Worm (Caenorhabditis elegans) whole organism, L1 larva: ENCODE results near the gene C36H8.1.

Experiments used
- elt-3 ChIP-seq, 6 experiments: fragments of 150-350 bp in 1 of 6; sonication (generic microtip); optimal IDR thresholded peaks; 2 replicates each; lab custom pipeline; 2017 to 2018; ENCODE audit warnings: missing biosample characterization in 6 of 6, missing genetic modification characterization in 6 of 6, inconsistent platforms in 1 of 6
- fkh-10 ChIP-seq: sonication (generic microtip); optimal IDR thresholded peaks from 2 replicates; lab custom pipeline; 2017; ENCODE audit warnings: missing biosample characterization, missing genetic modification reagents, missing genetic modification characterization
- hlh-17 ChIP-seq: fragments of 200-800 bp; sonication (Bioruptor generic); optimal IDR thresholded peaks from 2 replicates; lab custom pipeline; 2018; ENCODE audit warnings: missing genetic modification characterization, mild to moderate bottlenecking, missing compliant biosample characterization, moderate library complexity, borderline replicate concordance
- hpl-2 ChIP-seq: fragments of 150-350 bp; optimal IDR thresholded peaks from 2 replicates; lab custom pipeline; 2014; ENCODE audit warnings: missing biosample characterization, missing genetic modification reagents, missing genetic modification characterization
- lin-13 ChIP-seq: fragments of 150-350 bp; optimal IDR thresholded peaks from 2 replicates; lab custom pipeline; 2014; ENCODE audit warnings: missing biosample characterization, missing genetic modification reagents, missing genetic modification characterization
- lin-15B ChIP-seq: fragments of 150-350 bp; sonication (generic microtip); optimal IDR thresholded peaks from 3 replicates; lab custom pipeline; 2014; ENCODE audit warnings: missing biosample characterization, missing genetic modification characterization
- nhr-28 ChIP-seq: fragments of 150-350 bp; optimal IDR thresholded peaks from 2 replicates; lab custom pipeline; 2014; ENCODE audit warnings: missing biosample characterization, missing genetic modification characterization
- nhr-76 ChIP-seq: sonication (generic microtip); optimal IDR thresholded peaks from 2 replicates; lab custom pipeline; 2017; ENCODE audit warnings: missing biosample characterization, missing genetic modification characterization
- nhr-77 ChIP-seq: fragments of 150-350 bp; optimal IDR thresholded peaks from 2 replicates; lab custom pipeline; 2014; ENCODE audit warnings: missing biosample characterization, missing genetic modification characterization
- pax-3 ChIP-seq: fragments of 200-800 bp; sonication (Bioruptor generic); optimal IDR thresholded peaks from 2 replicates; lab custom pipeline; 2018; ENCODE audit warnings: mild to moderate bottlenecking, missing genetic modification characterization, moderate library complexity, missing compliant biosample characterization
- snpc-4 ChIP-seq: fragments of 150-350 bp; optimal IDR thresholded peaks from 2 replicates; lab custom pipeline; 2014; ENCODE audit warnings: missing biosample characterization, missing genetic modification characterization
- unc-62 ChIP-seq: fragments of 150-350 bp; optimal IDR thresholded peaks from 2 replicates; lab custom pipeline; 2014; ENCODE audit warnings: missing biosample characterization, missing genetic modification reagents, missing genetic modification characterization

ce11 chrIV:12762782-12763181, 18.2 kb upstream of the C36H8.1 start:
- TF ChIP-seq nhr-28 (tag; lab: Kevin White, UChicago) (no peak), nhr-77 (tag; lab: Kevin White, UChicago) (no peak), lin-13 (GFP tag; lab: Kevin White, UChicago) (no peak), elt-3 (tag; optimal IDR thresholded peaks at IDR 0.05; lab: Kevin White, UChicago) (no peak), hlh-17 (GFP tag; lab: Kevin White, UChicago) (no peak), unc-62 (GFP tag; lab: Kevin White, UChicago) (no peak), hpl-2 (GFP tag; lab: Kevin White, UChicago) (no peak), nhr-76 (tag; lab: Kevin White, UChicago) (no peak), pax-3 (tag; lab: Kevin White, UChicago) (no peak), fkh-10 (GFP tag; lab: Kevin White, UChicago) (peak; percentile 87), lin-15B (tag; lab: Kevin White, UChicago) (no peak), snpc-4 (tag; lab: Kevin White, UChicago) (no peak)
